Fruit fly (Drosophila melanogaster): ENCODE measurements around the gene Dhc1.

The Dhc1 gene

DNA sequence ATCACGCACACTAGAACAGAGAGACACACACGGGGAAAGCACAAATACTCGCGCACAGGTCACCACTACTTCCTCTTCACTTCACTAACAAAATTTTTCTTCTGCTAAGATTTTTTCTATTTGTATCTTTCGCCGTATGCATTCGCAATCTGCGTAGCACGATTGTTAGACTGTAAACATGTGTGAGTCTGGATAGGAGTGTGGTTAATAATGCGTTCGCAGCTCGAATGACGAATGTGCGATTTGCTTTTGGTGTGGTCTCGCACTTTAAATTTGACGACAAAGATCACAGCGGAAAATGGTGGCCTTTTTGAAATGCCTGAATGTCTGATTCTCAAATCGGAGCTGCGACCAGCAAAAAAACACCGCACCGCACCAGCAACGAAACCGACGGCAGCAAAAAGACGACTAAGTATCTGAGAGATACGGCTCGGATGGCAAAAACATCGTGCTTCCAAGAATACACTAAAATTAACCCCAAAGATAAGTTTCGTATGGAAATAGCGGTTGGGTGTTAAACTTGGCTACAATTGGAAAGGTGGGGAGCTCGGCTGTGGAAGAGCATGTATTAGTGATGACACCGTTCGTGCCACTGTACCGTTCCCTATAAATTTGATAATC, 30.7 kb upstream of the Dhc1 start, which contains the start of gene Unc-115a (continued):
- TF ChIP-seq Sry-δ (GFP tag; optimal IDR thresholded peaks at IDR 0.05) (peak; percentile 86), Hr78 (GFP tag; optimal IDR thresholded peaks at IDR 0.05) (no peak), da (GFP tag; optimal IDR thresholded peaks at IDR 0.05) (peak; percentile 32), Antp (GFP tag; optimal IDR thresholded peaks at IDR 0.05) (peak; percentile 38), CG6854 (GFP tag; optimal IDR thresholded peaks at IDR 0.05) (peak; percentile 28), tin (GFP tag; optimal IDR thresholded peaks at IDR 0.05) (peak; percentile 45), gro (GFP tag; optimal IDR thresholded peaks at IDR 0.05) (peak; percentile 73), CG11398 (GFP tag; optimal IDR thresholded peaks at IDR 0.05) (peak; percentile 55), nerfin-1 (tag; optimal IDR thresholded peaks at IDR 0.05) (peak; percentile 76), CG6654 (GFP tag; optimal IDR thresholded peaks at IDR 0.05) (no peak), CG42726 (GFP tag; IDR thresholded peaks at IDR 0.05; ENCODE audit: partially characterized antibody) (no peak), zfh2 (GFP tag; optimal IDR thresholded peaks at IDR 0.05) (peak; percentile 54), CG17186 (GFP tag; optimal IDR thresholded peaks at IDR 0.05) (peak; percentile 2), zen (tag; optimal IDR thresholded peaks at IDR 0.05) (peak; percentile 67), corto (GFP tag; optimal IDR thresholded peaks at IDR 0.05) (no peak), sna (GFP tag; IDR thresholded peaks at IDR 0.05; ENCODE audit: partially characterized antibody) (no peak), CG12391 (tag; optimal IDR thresholded peaks at IDR 0.05) (peak; percentile 59), kah (GFP tag; optimal IDR thresholded peaks at IDR 0.05) (peak; percentile 32), schlank (tag; optimal IDR thresholded peaks at IDR 0.05) (peak; percentile 13), Fer3 (tag; optimal IDR thresholded peaks at IDR 0.05) (peak; percentile 36), danr (GFP tag; IDR thresholded peaks at IDR 0.05) (no peak), Eip74EF (GFP tag; optimal IDR thresholded peaks at IDR 0.05) (peak in 1 of 2 experiments; percentile 39), CG3281 (GFP tag; optimal IDR thresholded peaks at IDR 0.05) (no peak), BEAF-32 (GFP tag; optimal IDR thresholded peaks at IDR 0.05) (peak; percentile 92), grau (tag; optimal IDR thresholded peaks at IDR 0.05) (peak; percentile 50), mam (GFP tag; optimal IDR thresholded peaks at IDR 0.05) (peak; percentile 37), BtbVII (GFP tag; optimal IDR thresholded peaks at IDR 0.05) (peak; percentile 41), CG11093 (GFP tag; IDR thresholded peaks at IDR 0.05) (0 out of 3 replicates have a peak, but pooled peaks have one; percentile 12), chif (GFP tag; optimal IDR thresholded peaks at IDR 0.05) (peak in 1 of 2 experiments; percentile 20), CG1233 (GFP tag; optimal IDR thresholded peaks at IDR 0.05) (peak; percentile 5), bbx (GFP tag; IDR thresholded peaks at IDR 0.05; ENCODE audit: partially characterized antibody) (no peak), Ets97D (GFP tag; optimal IDR thresholded peaks at IDR 0.05) (peak; percentile 92), CG7928 (GFP tag; optimal IDR thresholded peaks at IDR 0.05) (no peak), CG1603 (tag; optimal IDR thresholded peaks at IDR 0.05) (peak; percentile 92), PHDP (tag; optimal IDR thresholded peaks at IDR 0.05) (peak; percentile 38), cad (GFP tag; optimal IDR thresholded peaks at IDR 0.05) (no peak), Lim3 (GFP tag; IDR thresholded peaks at IDR 0.05) (no peak), CG10431 (GFP tag; optimal IDR thresholded peaks at IDR 0.05) (peak; percentile 32), CG13123 (GFP tag; optimal IDR thresholded peaks at IDR 0.05) (no peak), stwl (tag; optimal IDR thresholded peaks at IDR 0.05) (peak; percentile 69), usp (GFP tag; optimal IDR thresholded peaks at IDR 0.05) (no peak), dm (GFP tag; optimal IDR thresholded peaks at IDR 0.05) (peak; percentile 94), chinmo (GFP tag; IDR thresholded peaks at IDR 0.05; ENCODE audit: partially characterized antibody) (no peak), Dip3 (GFP tag; optimal IDR thresholded peaks at IDR 0.05) (peak; percentile 25), CG9609 (GFP tag; optimal IDR thresholded peaks at IDR 0.05) (peak; percentile 9), CG4360 (GFP tag; IDR thresholded peaks at IDR 0.05) (no peak), HmgZ (tag; optimal IDR thresholded peaks at IDR 0.05) (peak; percentile 92), CG6813 (GFP tag; optimal IDR thresholded peaks at IDR 0.05) (peak; percentile 54), Hand (GFP tag; optimal IDR thresholded peaks at IDR 0.05) (peak; percentile 28)
